Worm (Caenorhabditis elegans) whole organism, L1 larva: ENCODE data around the gene rha-2.

Experiments
- jun-1 ChIP-seq: fragments of 150-350 bp; optimal IDR thresholded peaks from 2 replicates; lab custom pipeline; 2014; ENCODE audit warnings: missing biosample characterization, missing genetic modification reagents, missing genetic modification characterization
- nhr-19 ChIP-seq: fragments of 200-800 bp; sonication (Bioruptor generic); conservative IDR thresholded peaks from 2 replicates; pipeline ENCODE4 v1.3.6; 2022; ENCODE audit warnings: missing genetic modification characterization, missing compliant biosample characterization
- pqm-1 ChIP-seq: sonication (generic microtip); optimal IDR thresholded peaks from 3 replicates; lab custom pipeline; 2017; ENCODE audit warnings: missing biosample characterization, missing genetic modification characterization

DNA sequence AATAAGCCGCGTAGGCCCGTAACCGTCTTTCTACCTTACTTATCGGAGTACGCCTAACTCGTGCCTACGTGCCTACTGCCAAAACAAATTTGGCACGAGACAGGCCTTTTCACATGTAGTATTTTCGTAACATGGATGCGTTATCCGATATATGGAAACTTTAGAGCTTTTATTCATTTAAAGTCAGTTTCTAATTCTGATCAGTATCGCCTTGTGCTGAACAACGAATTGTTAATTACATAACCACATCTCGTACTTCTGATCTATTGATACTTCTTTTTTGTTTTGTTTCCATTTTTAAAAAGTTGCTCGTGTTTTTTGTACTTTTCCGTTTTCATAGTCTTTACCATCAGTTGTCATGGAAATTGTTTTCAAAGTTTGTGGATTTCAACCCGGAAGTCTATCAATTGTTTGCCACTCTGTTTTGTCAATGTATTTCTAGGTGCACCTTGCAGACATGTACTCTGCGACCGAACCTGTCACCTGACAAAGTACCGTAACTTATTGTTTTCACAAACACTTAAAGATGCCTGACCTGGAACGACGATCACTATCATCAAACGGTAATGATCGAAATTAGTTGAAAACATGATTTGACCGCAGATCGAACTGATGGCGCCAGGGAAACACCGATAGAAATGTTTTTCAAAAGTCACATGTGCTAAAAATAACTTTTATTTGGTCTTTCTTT, 43.5 kb upstream of the rha-2 start:
- TF ChIP-seq jun-1 (tag; lab: Kevin White, UChicago): no peak
- TF ChIP-seq nhr-19: no peak
- no peak for TF ChIP-seq pqm-1
